Worm (Caenorhabditis elegans) whole organism, L3 larva: ENCODE data around the gene lgc-18.

Experiments
- R02D3.7 ChIP-seq: fragments of 150-350 bp; optimal IDR thresholded peaks from 2 replicates; lab custom pipeline; 2014; ENCODE audit warnings: missing biosample characterization, missing genetic modification characterization
- ceh-82 ChIP-seq: fragments of 150-350 bp; optimal IDR thresholded peaks from 2 replicates; lab custom pipeline; 2014; ENCODE audit warnings: missing biosample characterization, missing genetic modification characterization
- egl-5 ChIP-seq: fragments of 150-350 bp; optimal IDR thresholded peaks from 2 replicates; lab custom pipeline; 2017; ENCODE audit warnings: missing biosample characterization, missing genetic modification reagents, missing genetic modification characterization, inconsistent platforms
- elt-1 ChIP-seq: fragments of 150-350 bp; optimal IDR thresholded peaks from 2 replicates; lab custom pipeline; 2014; ENCODE audit warnings: missing biosample characterization, missing genetic modification characterization
- elt-2 ChIP-seq: sonication (generic microtip); optimal IDR thresholded peaks from 2 replicates; lab custom pipeline; 2016; ENCODE audit warnings: missing genetic modification reagents, mild to moderate bottlenecking, missing genetic modification characterization, missing compliant biosample characterization
- eor-1 ChIP-seq, 2 experiments: fragments of 150-350 bp; optimal IDR thresholded peaks; 2 replicates each; lab custom pipeline; 2014 to 2018; ENCODE audit warnings: missing biosample characterization in 2 of 2, missing genetic modification characterization in 2 of 2
- fos-1 ChIP-seq: fragments of 150-350 bp; optimal IDR thresholded peaks from 2 replicates; lab custom pipeline; 2014; ENCODE audit warnings: missing biosample characterization, missing genetic modification characterization
- hmg-11 ChIP-seq: sonication (generic microtip); optimal IDR thresholded peaks from 2 replicates; lab custom pipeline; 2016; ENCODE audit warnings: missing genetic modification characterization, missing compliant biosample characterization
- lin-39 ChIP-seq: fragments of 150-350 bp; optimal IDR thresholded peaks from 2 replicates; lab custom pipeline; 2018; ENCODE audit warnings: missing biosample characterization, missing genetic modification reagents, missing genetic modification characterization
- nfya-1 ChIP-seq: sonication (generic microtip); optimal IDR thresholded peaks from 2 replicates; lab custom pipeline; 2017; ENCODE audit warnings: missing genetic modification characterization, mild to moderate bottlenecking, missing compliant biosample characterization, antibody characterized with exemption, moderate library complexity; ENCODE audit not compliant: insufficient read depth
- nhr-11 ChIP-seq: fragments of 150-350 bp; optimal IDR thresholded peaks from 2 replicates; lab custom pipeline; 2014; ENCODE audit warnings: missing biosample characterization, missing genetic modification characterization
- nhr-23 ChIP-seq: fragments of 150-350 bp; optimal IDR thresholded peaks from 2 replicates; lab custom pipeline; 2014; ENCODE audit warnings: missing biosample characterization, missing genetic modification reagents, missing genetic modification characterization
- nhr-237 ChIP-seq: fragments of 150-350 bp; optimal IDR thresholded peaks from 2 replicates; lab custom pipeline; 2014; ENCODE audit warnings: missing biosample characterization, missing genetic modification characterization
- nhr-25 ChIP-seq: sonication (generic microtip); optimal IDR thresholded peaks from 2 replicates; lab custom pipeline; 2017; ENCODE audit warnings: missing biosample characterization, missing genetic modification characterization
- nhr-43 ChIP-seq: sonication (generic microtip); optimal IDR thresholded peaks from 2 replicates; lab custom pipeline; 2016; ENCODE audit warnings: mild to moderate bottlenecking, missing genetic modification characterization, missing compliant biosample characterization; ENCODE audit not compliant: poor library complexity, severe bottlenecking
- nhr-67 ChIP-seq: fragments of 150-350 bp; optimal IDR thresholded peaks from 2 replicates; lab custom pipeline; 2014; ENCODE audit warnings: missing biosample characterization, missing genetic modification characterization
- nhr-77 ChIP-seq: fragments of 150-350 bp; optimal IDR thresholded peaks from 2 replicates; lab custom pipeline; 2014; ENCODE audit warnings: missing biosample characterization, missing genetic modification characterization
- skn-1 ChIP-seq: fragments of 150-350 bp; optimal IDR thresholded peaks from 2 replicates; lab custom pipeline; 2014; ENCODE audit warnings: missing biosample characterization, missing genetic modification characterization
- unc-39 ChIP-seq: sonication (generic microtip); optimal IDR thresholded peaks from 4 replicates; lab custom pipeline; 2017; ENCODE audit warnings: missing biosample characterization, missing genetic modification characterization
- ztf-11 ChIP-seq: fragments of 150-350 bp; optimal IDR thresholded peaks from 2 replicates; lab custom pipeline; 2014; ENCODE audit warnings: missing biosample characterization, missing genetic modification characterization

The lgc-18 gene

DNA sequence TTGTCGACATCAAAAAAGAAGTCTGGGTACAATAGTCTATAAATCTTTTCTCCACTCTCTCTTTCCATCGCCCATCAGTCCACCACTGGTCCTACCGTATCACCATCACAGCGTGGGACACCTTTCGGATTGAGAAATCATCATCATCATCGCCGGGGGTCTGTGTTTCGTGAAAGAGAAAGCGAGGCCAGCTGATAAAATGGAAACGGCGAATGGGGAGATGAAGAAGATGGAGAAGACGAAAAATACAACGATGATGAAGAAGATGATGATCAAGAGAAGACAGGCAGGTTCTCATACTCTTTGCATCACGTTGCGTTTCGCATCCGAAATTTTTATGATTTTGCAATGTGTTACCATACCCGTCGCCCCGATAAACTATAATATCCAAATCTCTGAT is 51.0 kb downstream of the lgc-18 start:
- TF ChIP-seq nhr-11 (tag; lab: Kevin White, UChicago): no peak
- TF ChIP-seq nhr-237 (tag; lab: Kevin White, UChicago): no peak
- peak; percentile 73 for TF ChIP-seq nhr-43
- peak; percentile 3 for TF ChIP-seq lin-39 (tag; lab: Kevin White, UChicago)
- peak; percentile 0 for TF ChIP-seq egl-5 (tag; lab: Kevin White, UChicago)
- no peak for TF ChIP-seq ztf-11
- TF ChIP-seq R02D3.7 (tag; lab: Kevin White, UChicago): no peak
- peak; percentile 49 for TF ChIP-seq nhr-23 (tag; lab: Kevin White, UChicago)

DNA sequence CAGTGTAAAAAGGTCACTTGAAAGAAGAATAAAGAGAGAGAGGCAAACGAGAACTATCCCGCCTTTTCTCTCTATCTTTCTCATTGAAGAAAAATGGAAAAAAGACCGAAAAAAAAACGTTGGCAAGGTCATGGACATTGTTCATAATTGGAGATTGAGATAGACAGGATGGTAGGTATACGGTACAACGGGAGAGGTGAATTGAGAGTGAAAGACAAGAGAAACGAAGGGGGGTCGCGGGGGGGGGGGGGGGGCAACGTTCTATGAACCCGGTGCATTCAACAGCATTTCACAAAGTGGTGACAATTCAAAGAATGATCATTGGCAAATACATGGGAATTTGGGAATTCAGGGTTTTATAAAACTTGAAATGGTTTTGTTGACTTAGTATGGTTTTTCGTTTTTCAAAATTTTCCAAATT is 51.5 kb downstream of the lgc-18 start:
- no peak for TF ChIP-seq unc-39 (tag; lab: Kevin White, UChicago)
- TF ChIP-seq nhr-77 (tag; lab: Kevin White, UChicago): no peak
- TF ChIP-seq elt-2 (tag; lab: Kevin White, UChicago): peak; percentile 22
- peak; percentile 74 for TF ChIP-seq nhr-25 (tag; lab: Kevin White, UChicago)
- TF ChIP-seq nhr-23 (tag; lab: Kevin White, UChicago): peak; percentile 53

- TF ChIP-seq elt-1 (tag; lab: Kevin White, UChicago) (peak; percentile 67), nhr-25 (tag; lab: Kevin White, UChicago) (no peak), skn-1 (tag; lab: Kevin White, UChicago) (no peak), fos-1 (no peak), eor-1 (tag; optimal IDR thresholded peaks at IDR 0.05; lab: Kevin White, UChicago) (no peak), nhr-67 (tag; lab: Kevin White, UChicago) (no peak), hmg-11 (tag; lab: Kevin White, UChicago) (peak; percentile 0), ceh-82 (tag; lab: Kevin White, UChicago) (no peak), nfya-1 (tag; lab: Kevin White, UChicago) (peak; percentile 49), lin-39 (tag; lab: Kevin White, UChicago) (peak; percentile 15)
These were observed 52.1 kb downstream of the lgc-18 start for ce11 chrX:12177521-12177920.
